Fruit fly (Drosophila melanogaster) whole organism, embryonic: ENCODE results near the gene Cbl.
A peak's percentile ranks its signal among the peaks of the same experiment; 100 is the strongest.

ENCODE experiments used
- Antp ChIP-seq: fragments of 200-800 bp; sonication (Bioruptor generic); optimal IDR thresholded peaks from 3 replicates; lab custom pipeline; 2016; ENCODE audit warnings: missing biosample characterization, missing genetic modification characterization
- Bgb ChIP-seq: fragments of 200-800 bp; sonication (Bioruptor generic); IDR thresholded peaks from 2 replicates; pipeline ENCODE4 v1.3.6; 2022; ENCODE audit warnings: missing biosample characterization, missing genetic modification characterization; ENCODE audit not compliant: partially characterized antibody
- Blimp-1 ChIP-seq: fragments of 200-800 bp; sonication (Bioruptor generic); optimal IDR thresholded peaks from 3 replicates; lab custom pipeline; 2018; ENCODE audit warnings: missing biosample characterization, missing genetic modification characterization, mild to moderate bottlenecking, moderate library complexity, missing genetic modification reagents
- CG10543 ChIP-seq: fragments of 200-800 bp; sonication (Bioruptor generic); optimal IDR thresholded peaks from 3 replicates; lab custom pipeline; 2017; ENCODE audit warnings: missing biosample characterization, mild to moderate bottlenecking, missing genetic modification characterization, moderate library complexity
- CG10565 ChIP-seq: fragments of 200-800 bp; sonication (Bioruptor generic); optimal IDR thresholded peaks from 3 replicates; lab custom pipeline; 2016; ENCODE audit warnings: missing biosample characterization, mild to moderate bottlenecking, missing genetic modification characterization
- CG12659 ChIP-seq: fragments of 200-800 bp; sonication (Bioruptor generic); optimal IDR thresholded peaks from 3 replicates; lab custom pipeline; 2017; ENCODE audit warnings: mild to moderate bottlenecking, missing biosample characterization, missing genetic modification reagents, missing genetic modification characterization
- CG15073 ChIP-seq: fragments of 200-800 bp; sonication (Bioruptor generic); optimal IDR thresholded peaks from 2 replicates; lab custom pipeline; 2016; ENCODE audit warnings: missing biosample characterization, missing genetic modification characterization
- CG1602 ChIP-seq: fragments of 200-800 bp; sonication (Bioruptor generic); optimal IDR thresholded peaks from 3 replicates; lab custom pipeline; 2016; ENCODE audit warnings: missing biosample characterization, missing genetic modification characterization
- CG16863 ChIP-seq: fragments of 200-800 bp; sonication (Bioruptor generic); optimal IDR thresholded peaks from 3 replicates; lab custom pipeline; 2016; ENCODE audit warnings: missing biosample characterization, missing genetic modification characterization
- CG17359 ChIP-seq: fragments of 200-800 bp; sonication (Bioruptor generic); optimal IDR thresholded peaks from 3 replicates; lab custom pipeline; 2018; ENCODE audit warnings: missing biosample characterization, mild to moderate bottlenecking, missing genetic modification characterization, moderate library complexity
- CG2120 ChIP-seq: fragments of 200-800 bp; sonication (Bioruptor generic); optimal IDR thresholded peaks from 3 replicates; lab custom pipeline; 2016; ENCODE audit warnings: missing biosample characterization, missing genetic modification characterization
- CG2199 ChIP-seq: fragments of 200-800 bp; sonication (Bioruptor generic); IDR thresholded peaks from 3 replicates; pipeline ENCODE4 v1.3.6; 2022; ENCODE audit warnings: missing biosample characterization, missing genetic modification characterization
- CG30403 ChIP-seq: fragments of 200-800 bp; sonication (Bioruptor generic); optimal IDR thresholded peaks from 3 replicates; lab custom pipeline; 2016; ENCODE audit warnings: missing biosample characterization, missing genetic modification characterization
- CG32532 ChIP-seq: fragments of 200-800 bp; sonication (Bioruptor generic); IDR thresholded peaks from 2 replicates; pipeline ENCODE4 v1.3.6; 2022; ENCODE audit warnings: missing biosample characterization, missing genetic modification characterization
- CG33213 ChIP-seq: fragments of 200-800 bp; sonication (Bioruptor generic); optimal IDR thresholded peaks from 3 replicates; lab custom pipeline; 2016; ENCODE audit warnings: missing biosample characterization, missing genetic modification characterization
- CG3838 ChIP-seq: fragments of 200-800 bp; sonication (Bioruptor generic); optimal IDR thresholded peaks from 3 replicates; lab custom pipeline; 2016; ENCODE audit warnings: missing biosample characterization, missing genetic modification characterization
- CG3995 ChIP-seq: fragments of 200-800 bp; sonication (Bioruptor generic); optimal IDR thresholded peaks from 3 replicates; lab custom pipeline; 2016; ENCODE audit warnings: missing biosample characterization, missing genetic modification characterization
- CG4730 ChIP-seq: fragments of 200-800 bp; sonication (Bioruptor generic); IDR thresholded peaks from 2 replicates; pipeline ENCODE4 v1.3.6; 2022; ENCODE audit warnings: missing biosample characterization, missing genetic modification characterization
- CG7357 ChIP-seq: fragments of 200-800 bp; sonication (Bioruptor generic); IDR thresholded peaks from 3 replicates; pipeline ENCODE4 v1.3.6; 2022; ENCODE audit warnings: missing biosample characterization, missing genetic modification characterization
- CG7839 ChIP-seq: fragments of 200-800 bp; sonication (Bioruptor generic); optimal IDR thresholded peaks from 3 replicates; lab custom pipeline; 2018; ENCODE audit warnings: missing biosample characterization, mild to moderate bottlenecking, missing genetic modification characterization, moderate library complexity
- CG7987 ChIP-seq: fragments of 200-800 bp; sonication (Bioruptor generic); optimal IDR thresholded peaks from 2 replicates; lab custom pipeline; 2018; ENCODE audit warnings: missing biosample characterization, mild to moderate bottlenecking, missing genetic modification characterization, moderate library complexity
- E2f2 ChIP-seq: fragments of 200-800 bp; sonication (Bioruptor generic); IDR thresholded peaks from 2 replicates; pipeline ENCODE4 v1.3.6; 2022; ENCODE audit warnings: missing biosample characterization, missing genetic modification characterization
- Ets97D ChIP-seq: fragments of 200-800 bp; sonication (Bioruptor generic); optimal IDR thresholded peaks from 3 replicates; lab custom pipeline; 2016; ENCODE audit warnings: missing biosample characterization, missing genetic modification characterization
- Fer2 ChIP-seq: fragments of 200-800 bp; sonication (Bioruptor generic); optimal IDR thresholded peaks from 2 replicates; lab custom pipeline; 2018; ENCODE audit warnings: missing biosample characterization, mild to moderate bottlenecking, missing genetic modification characterization, moderate library complexity
- H2.0 ChIP-seq: fragments of 200-800 bp; sonication (Bioruptor generic); IDR thresholded peaks from 2 replicates; pipeline ENCODE4 v1.3.6; 2022; ENCODE audit warnings: missing biosample characterization, missing genetic modification characterization
- HmgZ ChIP-seq: fragments of 200-800 bp; sonication (Bioruptor generic); optimal IDR thresholded peaks from 2 replicates; lab custom pipeline; 2018; ENCODE audit warnings: missing biosample characterization, mild to moderate bottlenecking, missing genetic modification characterization
- Hmr ChIP-seq: fragments of 200-800 bp; sonication (Bioruptor generic); optimal IDR thresholded peaks from 3 replicates; lab custom pipeline; 2017; ENCODE audit warnings: mild to moderate bottlenecking, missing biosample characterization, missing genetic modification reagents, missing genetic modification characterization
- Jarid2 ChIP-seq: fragments of 200-800 bp; sonication (Bioruptor generic); optimal IDR thresholded peaks from 3 replicates; lab custom pipeline; 2017; ENCODE audit warnings: mild to moderate bottlenecking, missing biosample characterization, missing genetic modification reagents, missing genetic modification characterization
- Pdp1 ChIP-seq, 2 experiments: fragments of 200-800 bp; sonication (Bioruptor generic); optimal IDR thresholded peaks; 3 replicates each; lab custom pipeline; 2016; ENCODE audit warnings: missing biosample characterization in 2 of 2, missing genetic modification characterization in 2 of 2, mild to moderate bottlenecking in 1 of 2, moderate library complexity in 1 of 2
- Taf1 ChIP-seq: fragments of 200-800 bp; sonication (Bioruptor generic); IDR thresholded peaks from 2 replicates; pipeline ENCODE4 v1.3.6; 2022; ENCODE audit warnings: missing biosample characterization, missing genetic modification characterization
- az2 ChIP-seq: fragments of 200-800 bp; sonication (Bioruptor generic); optimal IDR thresholded peaks from 3 replicates; lab custom pipeline; 2016; ENCODE audit warnings: missing biosample characterization, missing genetic modification characterization
- bbx ChIP-seq: fragments of 200-800 bp; sonication (Bioruptor generic); IDR thresholded peaks from 2 replicates; pipeline ENCODE4 v1.3.6; 2022; ENCODE audit warnings: missing biosample characterization, missing genetic modification characterization; ENCODE audit not compliant: partially characterized antibody
- esg ChIP-seq: fragments of 200-800 bp; sonication (Bioruptor generic); conservative IDR thresholded peaks from 2 replicates; pipeline ENCODE4 v1.3.6; 2022; ENCODE audit warnings: missing biosample characterization, missing genetic modification characterization
- eyg ChIP-seq: fragments of 200-800 bp; sonication (Bioruptor generic); optimal IDR thresholded peaks from 3 replicates; lab custom pipeline; 2016; ENCODE audit warnings: missing biosample characterization, missing genetic modification characterization
- gce ChIP-seq: fragments of 200-800 bp; sonication (Bioruptor generic); IDR thresholded peaks from 3 replicates; pipeline ENCODE4 v1.3.6; 2022; ENCODE audit warnings: missing biosample characterization, missing genetic modification characterization
- maf-S ChIP-seq: fragments of 200-800 bp; sonication (Bioruptor generic); optimal IDR thresholded peaks from 2 replicates; lab custom pipeline; 2016; ENCODE audit warnings: missing biosample characterization, missing genetic modification characterization
- onecut ChIP-seq: fragments of 200-800 bp; sonication (Bioruptor generic); IDR thresholded peaks from 2 replicates; pipeline ENCODE4 v1.3.6; 2022; ENCODE audit warnings: missing biosample characterization, missing genetic modification characterization
- pan ChIP-seq, 4 experiments: fragments of >200 bp in 3 of 4; fragments of 200-800 bp in 1 of 4; sonication (Bioruptor generic) in 1 of 4; optimal IDR thresholded peaks in 3 of 4; IDR thresholded peaks in 1 of 4; 2 replicates each; pipeline versions ENCODE4 v1.3.6 to Lab custom; 2017 to 2022; ENCODE audit warnings: missing biosample characterization in 2 of 4, missing genetic modification characterization in 2 of 4, mixed read lengths in 1 of 4
- phol ChIP-seq: fragments of 200-800 bp; sonication (Bioruptor generic); optimal IDR thresholded peaks from 3 replicates; lab custom pipeline; 2018; ENCODE audit warnings: missing biosample characterization, mild to moderate bottlenecking, missing genetic modification characterization, moderate library complexity
- pnt ChIP-seq: fragments of 200-800 bp; sonication (Bioruptor generic); optimal IDR thresholded peaks from 3 replicates; lab custom pipeline; 2016; ENCODE audit warnings: missing biosample characterization, missing genetic modification characterization
- pum ChIP-seq: fragments of 200-800 bp; sonication (Bioruptor generic); optimal IDR thresholded peaks from 2 replicates; lab custom pipeline; 2016; ENCODE audit warnings: missing biosample characterization, missing genetic modification characterization
- slp2 ChIP-seq: fragments of 200-800 bp; sonication (Bioruptor generic); optimal IDR thresholded peaks from 2 replicates; lab custom pipeline; 2016; ENCODE audit warnings: missing biosample characterization, missing genetic modification characterization
- stwl ChIP-seq: fragments of 200-800 bp; sonication (Bioruptor generic); optimal IDR thresholded peaks from 3 replicates; lab custom pipeline; 2018; ENCODE audit warnings: missing biosample characterization, mild to moderate bottlenecking, missing genetic modification characterization, moderate library complexity
- tll ChIP-seq, 2 experiments: fragments of 200-800 bp in 1 of 2; fragments of >200 bp in 1 of 2; sonication (Bioruptor generic) in 1 of 2; optimal IDR thresholded peaks; 2 replicates each; lab custom pipeline; 2017 to 2019; ENCODE audit warnings: missing biosample characterization in 2 of 2, missing genetic modification characterization in 2 of 2, mild to moderate bottlenecking in 1 of 2, moderate library complexity in 1 of 2
- trem ChIP-seq: fragments of 200-800 bp; optimal IDR thresholded peaks from 3 replicates; lab custom pipeline; 2019; ENCODE audit warnings: missing biosample characterization, mild to moderate bottlenecking, missing genetic modification characterization, moderate library complexity
- tx ChIP-seq: fragments of 200-800 bp; sonication (Bioruptor generic); optimal IDR thresholded peaks from 2 replicates; lab custom pipeline; 2016; ENCODE audit warnings: missing biosample characterization, missing genetic modification characterization
- unpg ChIP-seq: fragments of 200-800 bp; sonication (Bioruptor generic); optimal IDR thresholded peaks from 3 replicates; lab custom pipeline; 2018; ENCODE audit warnings: missing biosample characterization, mild to moderate bottlenecking, missing genetic modification characterization, moderate library complexity
- wek ChIP-seq: fragments of 200-800 bp; sonication (Bioruptor generic); optimal IDR thresholded peaks from 3 replicates; lab custom pipeline; 2018; ENCODE audit warnings: missing biosample characterization, mild to moderate bottlenecking, missing genetic modification characterization, moderate library complexity
- zf30C ChIP-seq: fragments of 200-800 bp; sonication (Bioruptor generic); optimal IDR thresholded peaks from 3 replicates; lab custom pipeline; 2018; ENCODE audit warnings: missing biosample characterization, mild to moderate bottlenecking, missing genetic modification characterization

The Cbl gene

DNA sequence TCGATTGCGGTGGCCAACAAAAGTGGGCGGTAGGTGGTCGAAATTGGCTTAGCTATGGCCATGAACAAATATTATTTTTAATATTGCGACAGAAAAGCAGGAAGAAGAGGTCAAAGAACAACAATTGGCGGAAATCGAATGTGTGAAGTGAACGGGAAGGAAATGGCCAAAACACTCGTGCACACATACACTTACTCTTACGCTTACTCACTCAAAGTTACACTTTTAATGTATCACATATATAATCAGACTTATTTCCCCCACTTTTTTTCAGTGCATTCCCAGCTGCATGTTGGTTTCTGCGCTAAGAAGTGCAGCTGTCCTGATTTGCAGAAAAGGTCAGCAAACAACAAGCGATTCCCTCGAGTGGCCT, 23.7 kb downstream of the Cbl start (continued):
- no peak for TF ChIP-seq CG33213 (GFP tag; lab: Kevin White, UChicago)
- TF ChIP-seq CG12659 = no peak
- peak; percentile 38 for TF ChIP-seq phol
- TF ChIP-seq Antp (GFP tag; lab: Kevin White, UChicago) = no peak
- TF ChIP-seq CG32532 (GFP tag; lab: Robert Waterston, UW) = no peak
- no peak for TF ChIP-seq CG3838 (GFP tag; lab: Kevin White, UChicago)
- no peak for TF ChIP-seq maf-S (GFP tag; lab: Kevin White, UChicago)
- no peak for TF ChIP-seq eyg
- TF ChIP-seq pan (optimal IDR thresholded peaks at IDR 0.05; lab: Kevin White, UChicago) = no peak
- TF ChIP-seq pan (GFP tag; optimal IDR thresholded peaks at IDR 0.05 in 1 of 2, IDR thresholded peaks at IDR 0.05 in 1 of 2) = peak in 1 of 2 experiments; percentile 21
- no peak for TF ChIP-seq CG4730
- no peak for TF ChIP-seq CG2120 (GFP tag; lab: Kevin White, UChicago)
- TF ChIP-seq CG10543 (GFP tag; lab: Kevin White, UChicago) = no peak
- no peak for TF ChIP-seq Taf1
- peak; percentile 13 for TF ChIP-seq CG7839
- no peak for TF ChIP-seq esg (GFP tag; lab: Robert Waterston, UW)
- TF ChIP-seq unpg = peak; percentile 25
- peak; percentile 5 for TF ChIP-seq CG17359 (tag; lab: Kevin White, UChicago)
- no peak for TF ChIP-seq H2.0 (GFP tag; lab: Robert Waterston, UW)
- 0 out of 3 replicates have a peak, but pooled peaks have one; percentile 7 for TF ChIP-seq CG7357 (GFP tag; lab: Robert Waterston, UW)
- TF ChIP-seq Pdp1 (GFP tag; optimal IDR thresholded peaks at IDR 0.05; lab: Kevin White, UChicago) = peak in 1 of 2 experiments; percentile 17
- peak; percentile 66 for TF ChIP-seq CG30403 (GFP tag; lab: Kevin White, UChicago)
- TF ChIP-seq zf30C (GFP tag; lab: Kevin White, UChicago) = peak; percentile 71
- TF ChIP-seq bbx (GFP tag; lab: Robert Waterston, UW) = no peak
- TF ChIP-seq Hmr (GFP tag; lab: Kevin White, UChicago) = peak; percentile 43
- no peak for TF ChIP-seq gce (GFP tag; lab: Robert Waterston, UW)
- TF ChIP-seq CG16863 = no peak

DNA sequence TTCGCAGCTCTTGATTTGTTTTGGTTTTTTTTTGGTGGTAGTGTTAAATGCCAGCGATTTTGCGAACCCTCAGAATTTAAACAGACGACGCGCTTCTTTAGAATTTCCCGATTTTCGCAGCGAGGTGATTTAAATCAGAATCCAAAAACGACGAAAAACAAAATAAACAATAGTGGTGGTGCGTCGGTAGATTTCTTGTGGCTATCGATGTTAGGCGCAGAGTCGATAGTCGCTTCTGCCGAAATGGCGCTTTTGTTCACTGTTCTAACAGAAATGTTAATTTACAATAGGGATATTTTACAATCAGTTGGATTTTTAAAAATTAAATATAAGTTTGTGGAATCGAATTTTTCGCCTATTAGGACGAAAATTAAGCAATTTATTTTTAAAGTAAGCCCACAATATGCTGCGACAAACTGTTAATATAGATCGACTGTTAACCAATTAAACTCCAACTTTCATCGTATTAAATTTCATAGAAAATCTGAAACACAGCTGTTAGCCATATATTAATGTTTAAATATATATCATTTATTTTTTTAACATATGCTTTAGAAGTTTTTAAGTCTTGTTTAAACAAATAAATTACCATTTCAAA, 24.5 kb downstream of the Cbl start, which contains the start of gene CG6983:
TSS of gene CG6983 (minus strand) at position 176 of the 598 bp plus-strand sequence.
- TF ChIP-seq CG15073 (GFP tag; lab: Kevin White, UChicago) (no peak), CG10543 (GFP tag; lab: Kevin White, UChicago) (no peak), gce (GFP tag; lab: Robert Waterston, UW) (no peak), wek (GFP tag; lab: Kevin White, UChicago) (peak; percentile 91), CG10565 (no peak), az2 (GFP tag; lab: Kevin White, UChicago) (no peak), slp2 (GFP tag; lab: Kevin White, UChicago) (no peak), onecut (GFP tag; lab: Robert Waterston, UW) (no peak), CG1602 (no peak), Ets97D (no peak), pnt (GFP tag; lab: Kevin White, UChicago) (no peak), pum (no peak), CG3995 (peak; percentile 83), CG4730 (no peak), stwl (tag; lab: Kevin White, UChicago) (peak; percentile 16), Blimp-1 (GFP tag; lab: Kevin White, UChicago) (no peak), CG2199 (GFP tag; lab: Robert Waterston, UW) (no peak), CG7987 (GFP tag; lab: Kevin White, UChicago) (no peak), HmgZ (tag; lab: Kevin White, UChicago) (no peak), CG17359 (tag; lab: Kevin White, UChicago) (no peak), tll (GFP tag; optimal IDR thresholded peaks at IDR 0.05; lab: Kevin White, UChicago) (no peak), Fer2 (tag; lab: Kevin White, UChicago) (no peak), Jarid2 (GFP tag; lab: Kevin White, UChicago) (no peak), tx (no peak), trem (tag; lab: Kevin White, UChicago) (peak; percentile 18), Bgb (GFP tag; lab: Robert Waterston, UW) (peak; percentile 83), E2f2 (GFP tag; lab: Robert Waterston, UW) (peak; percentile 62; the same call in 1 of the 2 replicates)
